Worm (Caenorhabditis elegans) whole organism, L4 larva: Measurements from ENCODE around the gene R07E5.11.
"Not testable (repeated sequence)": the region's sequence is repeated elsewhere in the genome, so short reads cannot be mapped to it uniquely, and the experiment has no call there.

Experiments used
- egl-27 ChIP-seq: sonication (generic microtip); optimal IDR thresholded peaks from 3 replicates; lab custom pipeline; 2017; ENCODE audit warnings: missing biosample characterization, missing genetic modification reagents, missing genetic modification characterization
- madf-5 ChIP-seq, 2 experiments: fragments of 200-800 bp; sonication (Bioruptor generic); IDR thresholded peaks; 2 replicates each; pipeline ENCODE4 v1.3.6; 2022; ENCODE audit warnings: missing compliant biosample characterization in 2 of 2, missing genetic modification characterization in 2 of 2
- mep-1 ChIP-seq: fragments of 150-350 bp; sonication (generic microtip); optimal IDR thresholded peaks from 3 replicates; lab custom pipeline; 2014; ENCODE audit warnings: missing biosample characterization, missing genetic modification characterization
- mxl-3 ChIP-seq: fragments of 200-800 bp; sonication (Bioruptor generic); optimal IDR thresholded peaks from 2 replicates; lab custom pipeline; 2018; ENCODE audit warnings: mild to moderate bottlenecking, missing genetic modification characterization, missing compliant biosample characterization
- nhr-11 ChIP-seq: fragments of 150-350 bp; optimal IDR thresholded peaks from 2 replicates; lab custom pipeline; 2014; ENCODE audit warnings: missing biosample characterization, missing genetic modification characterization
- nhr-77 ChIP-seq: fragments of 150-350 bp; optimal IDR thresholded peaks from 2 replicates; lab custom pipeline; 2014; ENCODE audit warnings: missing biosample characterization, missing genetic modification characterization

ce11 chrIII:4369381-4369809 lies 45.6 kb downstream of the R07E5.11 start:
- not testable (repeated sequence) for TF ChIP-seq nhr-11; madf-5 (GFP tag; IDR thresholded peaks at IDR 0.05; lab: Robert Waterston, UW); nhr-77 (tag; lab: Kevin White, UChicago); egl-27 (tag; lab: Kevin White, UChicago); mep-1
- TF ChIP-seq mxl-3, result peak; percentile 41
